Fruit fly (Drosophila melanogaster) S2 (cell line): Measurements from ENCODE around the gene Argk2.

Experiments
- CG8478 ChIP-seq: fragments of >200 bp; optimal IDR thresholded peaks from 2 replicates; lab custom pipeline; 2018
- CTCF ChIP-seq, 2 experiments: fragments of >200 bp; optimal IDR thresholded peaks; 2 replicates each; lab custom pipeline; 2018

DNA sequence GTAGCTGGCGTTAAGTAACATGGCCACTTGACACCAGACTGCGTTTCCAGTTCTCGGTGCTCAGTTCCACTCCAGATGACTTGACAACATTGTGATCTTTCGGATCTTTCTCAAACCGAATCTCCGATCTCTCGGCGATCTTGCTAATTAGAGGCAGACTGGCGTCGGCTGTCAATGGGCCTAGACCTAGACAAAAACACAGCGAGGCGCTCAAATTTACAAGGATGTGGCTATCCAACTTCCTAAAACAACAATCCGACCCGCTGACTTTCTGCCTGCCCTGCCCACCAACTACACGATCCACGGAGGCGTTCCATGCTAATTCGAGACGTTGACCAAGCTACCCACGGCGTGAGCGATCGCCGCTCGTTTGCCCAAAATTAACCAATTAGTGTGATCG lies 33.5 kb upstream of the Argk2 start:
- TF ChIP-seq CTCF (optimal IDR thresholded peaks at IDR 0.05; lab: Kevin White, UChicago) (no peak), CG8478 (lab: Kevin White, UChicago) (no peak)
